Worm (Caenorhabditis elegans) whole organism, L2 larva: Measurements from ENCODE around the gene immp-1.

Experiments
- aly-2 ChIP-seq: fragments of 150-350 bp; optimal IDR thresholded peaks from 2 replicates; lab custom pipeline; 2014; ENCODE audit warnings: missing biosample characterization, missing genetic modification characterization
- mdl-1 ChIP-seq, 2 experiments: fragments of 150-350 bp in 1 of 2; sonication (generic microtip) in 1 of 2; optimal IDR thresholded peaks; 2 replicates each; lab custom pipeline; 2017; ENCODE audit warnings: missing biosample characterization in 2 of 2, missing genetic modification characterization in 2 of 2
- nhr-237 ChIP-seq: fragments of 150-350 bp; optimal IDR thresholded peaks from 2 replicates; lab custom pipeline; 2014; ENCODE audit warnings: missing biosample characterization, missing genetic modification characterization
- snpc-4 ChIP-seq: fragments of 150-350 bp; optimal IDR thresholded peaks from 2 replicates; lab custom pipeline; 2014; ENCODE audit warnings: missing biosample characterization, missing genetic modification characterization
- ztf-11 ChIP-seq: sonication (generic microtip); optimal IDR thresholded peaks from 2 replicates; lab custom pipeline; 2017; ENCODE audit warnings: missing biosample characterization, missing genetic modification characterization

ce11 chrIII:11825654-11826053 lies 50.9 kb downstream of the immp-1 start:
- TF ChIP-seq nhr-237 (tag; lab: Kevin White, UChicago) = no peak
- no peak for TF ChIP-seq ztf-11 (tag; lab: Kevin White, UChicago)
- TF ChIP-seq aly-2 = no peak
- peak in 1 of 2 experiments; percentile 78 for TF ChIP-seq mdl-1 (tag; optimal IDR thresholded peaks at IDR 0.05; lab: Kevin White, UChicago)
- peak; percentile 3 for TF ChIP-seq snpc-4
